Worm (Caenorhabditis elegans) whole organism, midembryonic: ENCODE data around the gene sca-1.
A peak's percentile ranks its signal among the peaks of the same experiment; 100 is the strongest.

ENCODE experiments used
- T22C8.4 ChIP-seq: fragments of 200-800 bp; sonication (Bioruptor generic); IDR thresholded peaks from 2 replicates; pipeline ENCODE4 v1.3.6; 2022; ENCODE audit warnings: missing genetic modification characterization, missing compliant biosample characterization
- cog-1 ChIP-seq: sonication (generic microtip); optimal IDR thresholded peaks from 2 replicates; lab custom pipeline; 2016; ENCODE audit warnings: missing genetic modification characterization, missing compliant biosample characterization
- flt-1 ChIP-seq: fragments of 200-800 bp; sonication (Bioruptor generic); IDR thresholded peaks from 2 replicates; pipeline ENCODE4 v1.3.6; 2022; ENCODE audit warnings: missing genetic modification characterization, missing compliant biosample characterization
- klf-2 ChIP-seq: fragments of 200-800 bp; sonication (Bioruptor generic); conservative IDR thresholded peaks from 2 replicates; pipeline ENCODE4 v1.3.6; 2022; ENCODE audit warnings: missing genetic modification reagents, missing genetic modification characterization, missing compliant biosample characterization
- med-1 ChIP-seq: sonication (generic microtip); optimal IDR thresholded peaks from 2 replicates; lab custom pipeline; 2017; ENCODE audit warnings: missing genetic modification characterization, mild to moderate bottlenecking, missing compliant biosample characterization, antibody characterized with exemption, missing genetic modification reagents; ENCODE audit not compliant: insufficient read depth
- ref-1 ChIP-seq: fragments of 200-800 bp; sonication (Bioruptor generic); conservative IDR thresholded peaks from 2 replicates; pipeline ENCODE4 v1.3.6; 2022; ENCODE audit warnings: missing genetic modification reagents, missing genetic modification characterization, missing compliant biosample characterization
- tab-1 ChIP-seq: fragments of 200-800 bp; sonication (Bioruptor generic); IDR thresholded peaks from 2 replicates; pipeline ENCODE4 v1.3.6; 2022; ENCODE audit warnings: missing genetic modification characterization, missing compliant biosample characterization
- ztf-23 ChIP-seq: fragments of 200-800 bp; sonication (Bioruptor generic); IDR thresholded peaks from 2 replicates; pipeline ENCODE4 v1.3.6; 2022; ENCODE audit warnings: missing genetic modification reagents, missing genetic modification characterization, missing compliant biosample characterization
- ztf-29 ChIP-seq: fragments of 200-800 bp; sonication (Bioruptor generic); IDR thresholded peaks from 2 replicates; pipeline ENCODE4 v1.3.6; 2022; ENCODE audit warnings: missing genetic modification reagents, missing genetic modification characterization, missing compliant biosample characterization

The sca-1 gene

DNA sequence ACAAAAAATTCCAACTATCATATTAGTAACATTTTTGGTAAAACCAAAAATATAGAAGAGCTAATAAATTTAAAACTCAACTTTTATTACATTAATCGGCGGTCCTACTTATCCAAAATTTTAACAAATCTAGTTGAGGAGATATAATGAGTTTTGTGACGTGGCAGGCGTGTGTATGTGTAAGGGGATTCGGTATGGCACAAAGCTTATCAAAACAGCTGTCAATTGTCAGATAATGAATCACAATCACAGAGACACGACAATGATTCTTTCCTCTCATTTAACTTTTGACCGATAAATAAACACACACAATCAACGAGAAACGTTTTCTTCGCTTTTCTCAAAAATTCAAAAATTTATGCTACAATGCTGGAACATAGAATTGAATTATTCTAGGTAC, 14.6 kb downstream of the sca-1 start, which contains the start of gene K11D9.3:
TSS of gene K11D9.3 (minus strand) at position 181 of the 400 bp plus-strand sequence.
- TF ChIP-seq klf-2 (no peak), flt-1 (GFP tag; lab: Robert Waterston, UW) (no peak)

- TF ChIP-seq ztf-23 (no peak), tab-1 (GFP tag; lab: Robert Waterston, UW) (no peak), ref-1 (GFP tag; lab: Robert Waterston, UW) (no peak), flt-1 (GFP tag; lab: Robert Waterston, UW) (no peak), ztf-29 (GFP tag; lab: Robert Waterston, UW) (no peak), T22C8.4 (GFP tag; lab: Robert Waterston, UW) (no peak), cog-1 (no peak), med-1 (GFP tag; lab: Kevin White, UChicago) (no peak), klf-2 (no peak)
These were observed 22.6 kb downstream of the sca-1 start, which contains the start of gene clec-163 for ce11 chrIII:10794049-10794448. Gene clec-163, plus strand, starts transcription at chrIII:10794349.

DNA sequence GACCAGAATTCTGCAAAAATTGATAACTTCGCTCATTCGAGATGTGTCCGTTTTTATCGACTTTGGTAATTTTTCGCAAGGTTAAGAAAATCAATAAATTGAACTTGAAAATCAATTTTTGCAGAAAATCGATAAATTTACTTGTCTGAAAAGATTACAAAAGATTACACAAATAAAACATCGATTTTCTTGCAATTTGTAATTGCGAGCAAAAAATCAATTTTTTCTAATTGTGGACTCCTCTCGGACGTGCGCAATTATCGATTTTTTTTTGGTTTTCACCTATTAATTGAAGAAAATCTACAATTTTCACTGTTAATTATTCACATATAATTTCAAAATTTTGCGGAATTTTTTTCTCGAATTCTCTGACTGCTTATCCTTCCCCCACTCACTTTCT, 25.4 kb downstream of the sca-1 start:
- peak; percentile 73 for TF ChIP-seq T22C8.4 (GFP tag; lab: Robert Waterston, UW)
- no peak for TF ChIP-seq flt-1 (GFP tag; lab: Robert Waterston, UW)

ce11 chrIII:10783052-10783451, 33.6 kb downstream of the sca-1 start:
- TF ChIP-seq flt-1 (GFP tag; lab: Robert Waterston, UW) (no peak), ztf-23 (no peak), ref-1 (GFP tag; lab: Robert Waterston, UW) (no peak), tab-1 (GFP tag; lab: Robert Waterston, UW) (no peak), klf-2 (no peak), cog-1 (peak; percentile 8)

DNA sequence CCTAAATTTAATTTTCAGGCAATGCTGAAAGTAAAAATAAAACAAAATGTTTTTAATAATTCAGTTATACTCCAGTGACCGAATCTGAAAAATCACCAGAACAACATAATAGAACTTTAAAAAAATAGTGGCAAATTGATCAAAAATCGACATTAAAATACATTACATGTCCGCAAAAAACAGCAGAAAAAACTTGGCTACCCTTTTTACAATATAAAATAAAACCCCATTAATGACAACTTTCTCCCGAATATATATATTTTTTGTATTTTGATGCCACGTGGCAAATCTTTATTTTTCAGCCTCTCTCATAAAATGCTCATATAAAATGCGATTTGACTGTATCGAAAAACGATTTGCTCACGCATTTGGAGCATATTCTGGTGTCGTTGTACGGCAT, 35.1 kb downstream of the sca-1 start, which contains the start of gene ptr-19:
TSS of gene ptr-19 (plus strand) at position 301 of the 400 bp plus-strand sequence.
- TF ChIP-seq tab-1 (GFP tag; lab: Robert Waterston, UW) (no peak), klf-2 (no peak), cog-1 (no peak), ref-1 (GFP tag; lab: Robert Waterston, UW) (no peak), flt-1 (GFP tag; lab: Robert Waterston, UW) (no peak), ztf-29 (GFP tag; lab: Robert Waterston, UW) (no peak), ztf-23 (no peak), med-1 (GFP tag; lab: Kevin White, UChicago) (no peak), T22C8.4 (GFP tag; lab: Robert Waterston, UW) (no peak)

DNA sequence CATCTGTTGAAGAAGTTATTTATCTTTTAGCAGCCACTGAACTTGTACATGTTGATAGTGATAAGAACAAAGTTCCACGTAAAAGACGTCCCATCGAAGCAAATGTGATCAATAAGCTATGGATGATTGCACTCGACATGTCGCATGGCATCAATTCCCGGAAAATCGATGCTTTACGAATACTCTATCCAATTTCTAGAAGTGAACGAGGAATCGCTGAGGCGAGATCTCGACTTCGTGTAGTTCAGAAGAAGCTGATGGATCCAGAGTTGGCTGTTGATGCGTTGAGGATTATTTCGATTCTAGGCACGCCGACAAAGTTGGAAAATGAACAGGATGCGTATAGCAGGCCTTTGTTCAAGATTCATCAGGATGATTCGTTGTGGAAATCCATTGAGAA, 47.0 kb downstream of the sca-1 start:
- TF ChIP-seq med-1 (GFP tag; lab: Kevin White, UChicago) (no peak), klf-2 (no peak), cog-1 (no peak), tab-1 (GFP tag; lab: Robert Waterston, UW) (no peak), flt-1 (GFP tag; lab: Robert Waterston, UW) (no peak), ref-1 (GFP tag; lab: Robert Waterston, UW) (no peak), T22C8.4 (GFP tag; lab: Robert Waterston, UW) (no peak), ztf-29 (GFP tag; lab: Robert Waterston, UW) (no peak), ztf-23 (no peak)

- TF ChIP-seq flt-1 (GFP tag; lab: Robert Waterston, UW), result no peak
- TF ChIP-seq tab-1 (GFP tag; lab: Robert Waterston, UW), result no peak
- no peak for TF ChIP-seq T22C8.4 (GFP tag; lab: Robert Waterston, UW)
- TF ChIP-seq cog-1, result no peak
- no peak for TF ChIP-seq klf-2
- no peak for TF ChIP-seq med-1 (GFP tag; lab: Kevin White, UChicago)
- TF ChIP-seq ztf-29 (GFP tag; lab: Robert Waterston, UW), result no peak
- no peak for TF ChIP-seq ztf-23
These were observed 53.6 kb downstream of the sca-1 start, which contains the start of gene dpy-28 for ce11 chrIII:10763032-10763431. Gene dpy-28, plus strand, starts transcription at chrIII:10763131.
